Worm (Caenorhabditis elegans) whole organism, L1 larva: ENCODE data around the gene msp-74.
"Not testable (repeated sequence)": the region's sequence is repeated elsewhere in the genome, so short reads cannot be mapped to it uniquely, and the experiment has no call there.

ENCODE experiments used
- blmp-1 ChIP-seq: fragments of 150-350 bp; optimal IDR thresholded peaks from 2 replicates; lab custom pipeline; 2014; ENCODE audit warnings: missing biosample characterization, missing genetic modification characterization
- elt-3 ChIP-seq, 6 experiments: fragments of 150-350 bp in 1 of 6; sonication (generic microtip); optimal IDR thresholded peaks; 2 replicates each; lab custom pipeline; 2017 to 2018; ENCODE audit warnings: missing biosample characterization in 6 of 6, missing genetic modification characterization in 6 of 6, inconsistent platforms in 1 of 6
- fkh-8 ChIP-seq: sonication (generic microtip); optimal IDR thresholded peaks from 2 replicates; lab custom pipeline; 2016; ENCODE audit warnings: mild to moderate bottlenecking, missing genetic modification characterization, missing compliant biosample characterization
- nhr-77 ChIP-seq: fragments of 150-350 bp; optimal IDR thresholded peaks from 2 replicates; lab custom pipeline; 2014; ENCODE audit warnings: missing biosample characterization, missing genetic modification characterization
- pag-3 ChIP-seq: sonication (generic microtip); optimal IDR thresholded peaks from 2 replicates; lab custom pipeline; 2017; ENCODE audit warnings: missing genetic modification characterization, mild to moderate bottlenecking, missing compliant biosample characterization, antibody characterized with exemption, borderline replicate concordance; ENCODE audit not compliant: insufficient read depth
- snpc-4 ChIP-seq: fragments of 150-350 bp; optimal IDR thresholded peaks from 2 replicates; lab custom pipeline; 2014; ENCODE audit warnings: missing biosample characterization, missing genetic modification characterization
- ztf-4 ChIP-seq: fragments of 150-350 bp; optimal IDR thresholded peaks from 2 replicates; lab custom pipeline; 2014; ENCODE audit warnings: missing biosample characterization, missing genetic modification characterization

- TF ChIP-seq elt-3 (tag; optimal IDR thresholded peaks at IDR 0.05; lab: Kevin White, UChicago); snpc-4 (tag; lab: Kevin White, UChicago); ztf-4 (tag; lab: Kevin White, UChicago); pag-3; fkh-8 (tag; lab: Kevin White, UChicago); blmp-1; nhr-77 (tag; lab: Kevin White, UChicago): not testable (repeated sequence)
These were observed 43.6 kb upstream of the msp-74 start, which contains the start of gene F58A6.9 for ce11 chrII:5158774-5159173.
